Worm (Caenorhabditis elegans) whole organism, L2 larva: Measurements from ENCODE around the gene F53B3.3.

Source experiments
- C34F6.9 ChIP-seq: fragments of 150-350 bp; optimal IDR thresholded peaks from 2 replicates; lab custom pipeline; 2014; ENCODE audit warnings: missing biosample characterization, missing genetic modification characterization
- F13H6.1 ChIP-seq: sonication (generic microtip); optimal IDR thresholded peaks from 2 replicates; lab custom pipeline; 2016; ENCODE audit warnings: missing genetic modification characterization, missing compliant biosample characterization
- R02D3.7 ChIP-seq: fragments of 150-350 bp; optimal IDR thresholded peaks from 2 replicates; lab custom pipeline; 2014; ENCODE audit warnings: missing biosample characterization, missing genetic modification characterization
- Y55F3AM.14 ChIP-seq: fragments of 200-800 bp; sonication (Bioruptor generic); optimal IDR thresholded peaks from 2 replicates; lab custom pipeline; 2018; ENCODE audit warnings: mild to moderate bottlenecking, missing genetic modification characterization, missing compliant biosample characterization
- ZK546.5 ChIP-seq: sonication (generic microtip); optimal IDR thresholded peaks from 2 replicates; lab custom pipeline; 2017; ENCODE audit warnings: missing biosample characterization, missing genetic modification characterization
- alr-1 ChIP-seq: fragments of 150-350 bp; optimal IDR thresholded peaks from 2 replicates; lab custom pipeline; 2014; ENCODE audit warnings: missing biosample characterization, missing genetic modification characterization
- aly-2 ChIP-seq: fragments of 150-350 bp; optimal IDR thresholded peaks from 2 replicates; lab custom pipeline; 2014; ENCODE audit warnings: missing biosample characterization, missing genetic modification characterization
- ama-1 ChIP-seq: fragments of 150-350 bp; optimal IDR thresholded peaks from 2 replicates; lab custom pipeline; 2018; ENCODE audit warnings: inconsistent platforms
- blmp-1 ChIP-seq: sonication (generic microtip); optimal IDR thresholded peaks from 2 replicates; lab custom pipeline; 2017; ENCODE audit warnings: missing genetic modification characterization, mild to moderate bottlenecking, missing compliant biosample characterization, antibody characterized with exemption, moderate library complexity; ENCODE audit not compliant: insufficient read depth
- ceh-16 ChIP-seq: fragments of 150-350 bp; optimal IDR thresholded peaks from 2 replicates; lab custom pipeline; 2014; ENCODE audit warnings: missing biosample characterization, missing genetic modification characterization
- ceh-82 ChIP-seq: fragments of 150-350 bp; optimal IDR thresholded peaks from 2 replicates; lab custom pipeline; 2014; ENCODE audit warnings: missing biosample characterization, missing genetic modification characterization
- crh-2 ChIP-seq: sonication (generic microtip); optimal IDR thresholded peaks from 2 replicates; lab custom pipeline; 2017; ENCODE audit warnings: missing biosample characterization, missing genetic modification characterization
- dmd-4 ChIP-seq: sonication (generic microtip); optimal IDR thresholded peaks from 2 replicates; lab custom pipeline; 2017; ENCODE audit warnings: missing biosample characterization, missing genetic modification characterization
- egl-27 ChIP-seq: sonication (generic microtip); optimal IDR thresholded peaks from 3 replicates; lab custom pipeline; 2017; ENCODE audit warnings: missing biosample characterization, missing genetic modification reagents, missing genetic modification characterization
- elt-1 ChIP-seq: fragments of 150-350 bp; optimal IDR thresholded peaks from 2 replicates; lab custom pipeline; 2014; ENCODE audit warnings: missing biosample characterization, missing genetic modification characterization
- elt-3 ChIP-seq: sonication (generic microtip); optimal IDR thresholded peaks from 2 replicates; lab custom pipeline; 2017; ENCODE audit warnings: missing biosample characterization, missing genetic modification characterization
- fos-1 ChIP-seq: fragments of 150-350 bp; optimal IDR thresholded peaks from 2 replicates; lab custom pipeline; 2014; ENCODE audit warnings: missing biosample characterization, missing genetic modification characterization
- gmeb-1 ChIP-seq: fragments of 150-350 bp; optimal IDR thresholded peaks from 2 replicates; lab custom pipeline; 2014; ENCODE audit warnings: missing biosample characterization, missing genetic modification characterization
- lin-11 ChIP-seq: fragments of 150-350 bp; sonication (generic microtip); optimal IDR thresholded peaks from 2 replicates; lab custom pipeline; 2014; ENCODE audit warnings: missing biosample characterization, missing genetic modification characterization, inconsistent platforms, mixed read lengths
- lin-13 ChIP-seq: fragments of 150-350 bp; optimal IDR thresholded peaks from 2 replicates; lab custom pipeline; 2014; ENCODE audit warnings: missing biosample characterization, missing genetic modification reagents, missing genetic modification characterization
- lin-39 ChIP-seq: fragments of 150-350 bp; optimal IDR thresholded peaks from 2 replicates; lab custom pipeline; 2014; ENCODE audit warnings: missing biosample characterization, missing genetic modification reagents, missing genetic modification characterization
- lsy-2 ChIP-seq, 2 experiments: fragments of 150-350 bp in 1 of 2; sonication (generic microtip) in 1 of 2; optimal IDR thresholded peaks; 2 replicates each; lab custom pipeline; 2014 to 2017; ENCODE audit warnings: missing biosample characterization in 2 of 2, missing genetic modification characterization in 2 of 2
- mab-5 ChIP-seq: fragments of 150-350 bp; optimal IDR thresholded peaks from 2 replicates; lab custom pipeline; 2014; ENCODE audit warnings: missing biosample characterization, missing genetic modification characterization
- mbf-1 ChIP-seq: sonication (generic microtip); optimal IDR thresholded peaks from 2 replicates; lab custom pipeline; 2017; ENCODE audit warnings: missing biosample characterization, missing genetic modification characterization
- mdl-1 ChIP-seq, 2 experiments: fragments of 150-350 bp in 1 of 2; sonication (generic microtip) in 1 of 2; optimal IDR thresholded peaks; 2 replicates each; lab custom pipeline; 2017; ENCODE audit warnings: missing biosample characterization in 2 of 2, missing genetic modification characterization in 2 of 2
- nhr-10 ChIP-seq: sonication (generic microtip); optimal IDR thresholded peaks from 2 replicates; lab custom pipeline; 2017; ENCODE audit warnings: missing biosample characterization, missing genetic modification characterization
- nhr-11 ChIP-seq: fragments of 150-350 bp; optimal IDR thresholded peaks from 2 replicates; lab custom pipeline; 2014; ENCODE audit warnings: missing biosample characterization, missing genetic modification characterization
- nhr-12 ChIP-seq: fragments of 150-350 bp; optimal IDR thresholded peaks from 2 replicates; lab custom pipeline; 2014; ENCODE audit warnings: missing biosample characterization, missing genetic modification characterization
- nhr-129 ChIP-seq: fragments of 150-350 bp; optimal IDR thresholded peaks from 2 replicates; lab custom pipeline; 2014; ENCODE audit warnings: missing biosample characterization, missing genetic modification characterization
- nhr-21 ChIP-seq: fragments of 150-350 bp; optimal IDR thresholded peaks from 2 replicates; lab custom pipeline; 2014; ENCODE audit warnings: missing biosample characterization, missing genetic modification characterization
- nhr-23 ChIP-seq: fragments of 150-350 bp; optimal IDR thresholded peaks from 2 replicates; lab custom pipeline; 2014; ENCODE audit warnings: missing biosample characterization, missing genetic modification reagents, missing genetic modification characterization
- nhr-237 ChIP-seq: fragments of 150-350 bp; optimal IDR thresholded peaks from 2 replicates; lab custom pipeline; 2014; ENCODE audit warnings: missing biosample characterization, missing genetic modification characterization
- nhr-25 ChIP-seq: fragments of 150-350 bp; sonication (generic microtip); optimal IDR thresholded peaks from 3 replicates; lab custom pipeline; 2014; ENCODE audit warnings: missing biosample characterization, missing genetic modification characterization
- nhr-6 ChIP-seq: fragments of 150-350 bp; optimal IDR thresholded peaks from 2 replicates; lab custom pipeline; 2014; ENCODE audit warnings: missing biosample characterization, missing genetic modification characterization
- nhr-77 ChIP-seq: fragments of 150-350 bp; optimal IDR thresholded peaks from 2 replicates; lab custom pipeline; 2014; ENCODE audit warnings: missing biosample characterization, missing genetic modification characterization
- peb-1 ChIP-seq: fragments of 150-350 bp; optimal IDR thresholded peaks from 2 replicates; lab custom pipeline; 2014; ENCODE audit warnings: missing biosample characterization, missing genetic modification characterization
- sem-4 ChIP-seq: fragments of 150-350 bp; optimal IDR thresholded peaks from 2 replicates; lab custom pipeline; 2014; ENCODE audit warnings: missing biosample characterization, missing genetic modification reagents, missing genetic modification characterization
- skn-1 ChIP-seq: sonication (generic microtip); optimal IDR thresholded peaks from 2 replicates; lab custom pipeline; 2017; ENCODE audit warnings: missing biosample characterization, missing genetic modification characterization
- sma-3 ChIP-seq: sonication (generic microtip); optimal IDR thresholded peaks from 2 replicates; lab custom pipeline; 2016; ENCODE audit warnings: missing genetic modification reagents, missing genetic modification characterization, missing compliant biosample characterization
- sma-9 ChIP-seq, 2 experiments: fragments of 150-350 bp in 1 of 2; sonication (generic microtip) in 1 of 2; optimal IDR thresholded peaks; 2 replicates each; lab custom pipeline; 2014 to 2016; ENCODE audit warnings: missing genetic modification characterization in 2 of 2, mild to moderate bottlenecking in 1 of 2, missing biosample characterization in 1 of 2, missing compliant biosample characterization in 1 of 2, missing genetic modification reagents in 1 of 2, moderate library complexity in 1 of 2
- snpc-4 ChIP-seq: fragments of 150-350 bp; optimal IDR thresholded peaks from 2 replicates; lab custom pipeline; 2014; ENCODE audit warnings: missing biosample characterization, missing genetic modification characterization
- unc-39 ChIP-seq: fragments of 150-350 bp; optimal IDR thresholded peaks from 2 replicates; lab custom pipeline; 2014; ENCODE audit warnings: missing biosample characterization, missing genetic modification characterization
- unc-55 ChIP-seq: fragments of 150-350 bp; sonication (generic microtip); optimal IDR thresholded peaks from 3 replicates; lab custom pipeline; 2014; ENCODE audit warnings: missing biosample characterization, missing genetic modification reagents, missing genetic modification characterization
- unc-62 ChIP-seq: fragments of 150-350 bp; optimal IDR thresholded peaks from 2 replicates; lab custom pipeline; 2014; ENCODE audit warnings: missing biosample characterization, missing genetic modification reagents, missing genetic modification characterization
- zag-1 ChIP-seq: fragments of 150-350 bp; optimal IDR thresholded peaks from 2 replicates; lab custom pipeline; 2014; ENCODE audit warnings: missing biosample characterization, missing genetic modification characterization
- ztf-1 ChIP-seq: fragments of 200-800 bp; sonication (Bioruptor generic); conservative IDR thresholded peaks from 2 replicates; pipeline ENCODE4 v1.3.6; 2022; ENCODE audit warnings: missing genetic modification characterization, missing compliant biosample characterization
- ztf-11 ChIP-seq: sonication (generic microtip); optimal IDR thresholded peaks from 2 replicates; lab custom pipeline; 2017; ENCODE audit warnings: missing biosample characterization, missing genetic modification characterization
- ztf-4 ChIP-seq: fragments of 150-350 bp; optimal IDR thresholded peaks from 2 replicates; lab custom pipeline; 2014; ENCODE audit warnings: missing biosample characterization, missing genetic modification characterization

F53B3.3 gene

ce11 chrX:2891879-2892278 lies 20.9 kb upstream of the F53B3.3 start:
- TF ChIP-seq snpc-4, result peak; percentile 92
- no peak for TF ChIP-seq unc-55 (GFP tag; lab: Kevin White, UChicago)

ce11 chrX:2891141-2891739 lies 20.3 kb upstream of the F53B3.3 start, which contains the start of gene B0410.3:
B0410.3 (minus strand) TSS chrX:2891491.
- peak; percentile 94 for TF ChIP-seq sma-9 (GFP tag; optimal IDR thresholded peaks at IDR 0.05; lab: Kevin White, UChicago)
- TF ChIP-seq sma-9 (tag; optimal IDR thresholded peaks at IDR 0.05; lab: Kevin White, UChicago), result no peak
- TF ChIP-seq ceh-16 (tag; lab: Kevin White, UChicago), result no peak
- TF ChIP-seq sem-4 (tag; lab: Kevin White, UChicago), result peak; percentile 59
- TF ChIP-seq R02D3.7 (tag; lab: Kevin White, UChicago), result no peak
- TF ChIP-seq zag-1 (tag; lab: Kevin White, UChicago), result no peak
- peak; percentile 94 for TF ChIP-seq nhr-21 (tag; lab: Kevin White, UChicago)
- no peak for TF ChIP-seq nhr-77 (tag; lab: Kevin White, UChicago)
- TF ChIP-seq mbf-1, result no peak
- TF ChIP-seq aly-2 (tag; lab: Kevin White, UChicago), result no peak
- TF ChIP-seq nhr-23 (tag; lab: Kevin White, UChicago), result no peak
- TF ChIP-seq unc-55 (GFP tag; lab: Kevin White, UChicago), result no peak
- TF ChIP-seq elt-1 (tag; lab: Kevin White, UChicago), result no peak
- TF ChIP-seq C34F6.9 (tag; lab: Kevin White, UChicago), result peak; percentile 17
- TF ChIP-seq Y55F3AM.14 (GFP tag; lab: Kevin White, UChicago), result no peak
- no peak for TF ChIP-seq nhr-10 (tag; lab: Kevin White, UChicago)
- peak; percentile 92 for TF ChIP-seq nhr-25 (tag; lab: Kevin White, UChicago)
- no peak for TF ChIP-seq nhr-237 (tag; lab: Kevin White, UChicago)
- no peak for TF ChIP-seq ztf-11 (tag; lab: Kevin White, UChicago)
- TF ChIP-seq nhr-129 (tag; lab: Kevin White, UChicago), result peak; percentile 90
- no peak for TF ChIP-seq peb-1 (tag; lab: Kevin White, UChicago)
- peak; percentile 74 for TF ChIP-seq sma-3 (GFP tag; lab: Kevin White, UChicago)
- TF ChIP-seq snpc-4, result no peak
- no peak for TF ChIP-seq lin-13
- TF ChIP-seq nhr-11 (tag; lab: Kevin White, UChicago), result no peak
- peak; percentile 31 for TF ChIP-seq F13H6.1 (tag; lab: Kevin White, UChicago)
- peak in 1 of 2 experiments; percentile 47 for TF ChIP-seq lsy-2 (tag; optimal IDR thresholded peaks at IDR 0.05; lab: Kevin White, UChicago)
- TF ChIP-seq lin-11, result no peak
- peak; percentile 53 to 66 for TF ChIP-seq mdl-1 (tag; optimal IDR thresholded peaks at IDR 0.05; lab: Kevin White, UChicago)
- TF ChIP-seq skn-1 (tag; lab: Kevin White, UChicago), result no peak
- no peak for TF ChIP-seq fos-1 (tag; lab: Kevin White, UChicago)
- no peak for TF ChIP-seq gmeb-1 (tag; lab: Kevin White, UChicago)
- TF ChIP-seq crh-2 (tag; lab: Kevin White, UChicago), result peak; percentile 53
- no peak for TF ChIP-seq nhr-12 (tag; lab: Kevin White, UChicago)
- no peak for TF ChIP-seq alr-1 (tag; lab: Kevin White, UChicago)
- no peak for TF ChIP-seq unc-62 (GFP tag; lab: Kevin White, UChicago)
- no peak for TF ChIP-seq lin-39 (tag; lab: Kevin White, UChicago)
- TF ChIP-seq mab-5 (tag; lab: Kevin White, UChicago), result no peak
- peak; percentile 58 for TF ChIP-seq ztf-4 (tag; lab: Kevin White, UChicago)
- TF ChIP-seq nhr-6 (tag; lab: Kevin White, UChicago), result peak; percentile 51
- TF ChIP-seq blmp-1 (tag; lab: Kevin White, UChicago), result peak; percentile 81
- TF ChIP-seq unc-39 (tag; lab: Kevin White, UChicago), result no peak
- no peak for TF ChIP-seq ceh-82 (tag; lab: Kevin White, UChicago)
- TF ChIP-seq egl-27 (tag; lab: Kevin White, UChicago), result peak; percentile 65
- TF ChIP-seq ztf-1 (GFP tag; lab: Robert Waterston, UW), result no peak
- TF ChIP-seq ZK546.5 (tag; lab: Kevin White, UChicago), result no peak
- TF ChIP-seq dmd-4 (tag; lab: Kevin White, UChicago), result no peak
- TF ChIP-seq elt-3 (tag; lab: Kevin White, UChicago), result no peak
- peak; percentile 75 for TF ChIP-seq ama-1 (lab: Kevin White, UChicago)
